Worm (Caenorhabditis elegans) whole organism, midembryonic: ENCODE data around the gene Y51H4A.1.
"Not testable (repeated sequence)": the region's sequence is repeated elsewhere in the genome, so short reads cannot be mapped to it uniquely, and the experiment has no call there.

ENCODE experiments used
- T22C8.4 ChIP-seq: fragments of 200-800 bp; sonication (Bioruptor generic); IDR thresholded peaks from 2 replicates; pipeline ENCODE4 v1.3.6; 2022; ENCODE audit warnings: missing genetic modification characterization, missing compliant biosample characterization
- flt-1 ChIP-seq: fragments of 200-800 bp; sonication (Bioruptor generic); IDR thresholded peaks from 2 replicates; pipeline ENCODE4 v1.3.6; 2022; ENCODE audit warnings: missing genetic modification characterization, missing compliant biosample characterization
- klf-2 ChIP-seq: fragments of 200-800 bp; sonication (Bioruptor generic); conservative IDR thresholded peaks from 2 replicates; pipeline ENCODE4 v1.3.6; 2022; ENCODE audit warnings: missing genetic modification reagents, missing genetic modification characterization, missing compliant biosample characterization
- ref-1 ChIP-seq: fragments of 200-800 bp; sonication (Bioruptor generic); conservative IDR thresholded peaks from 2 replicates; pipeline ENCODE4 v1.3.6; 2022; ENCODE audit warnings: missing genetic modification reagents, missing genetic modification characterization, missing compliant biosample characterization
- tab-1 ChIP-seq: fragments of 200-800 bp; sonication (Bioruptor generic); IDR thresholded peaks from 2 replicates; pipeline ENCODE4 v1.3.6; 2022; ENCODE audit warnings: missing genetic modification characterization, missing compliant biosample characterization
- ztf-29 ChIP-seq: fragments of 200-800 bp; sonication (Bioruptor generic); IDR thresholded peaks from 2 replicates; pipeline ENCODE4 v1.3.6; 2022; ENCODE audit warnings: missing genetic modification reagents, missing genetic modification characterization, missing compliant biosample characterization

DNA sequence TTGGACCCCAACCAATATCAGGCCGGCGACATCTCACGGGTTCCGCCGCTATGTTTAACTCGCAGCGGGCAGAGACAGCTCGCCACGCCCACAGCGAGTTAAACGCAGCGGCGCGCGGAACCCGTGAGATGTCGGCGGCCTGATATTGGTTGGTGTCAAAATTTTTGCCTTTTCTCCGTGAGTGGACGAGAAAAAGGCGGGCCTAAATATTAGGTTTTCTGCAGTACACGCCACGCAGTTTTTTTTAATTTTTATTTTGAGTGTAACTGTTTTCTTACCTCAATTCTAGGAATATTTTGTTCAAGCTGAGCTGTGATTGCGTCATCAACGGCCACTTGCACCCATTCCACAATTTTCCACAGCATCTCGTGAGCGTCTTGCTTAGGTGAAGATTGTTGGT, 13.2 kb downstream of the Y51H4A.1 start:
- not testable (repeated sequence) for TF ChIP-seq tab-1 (GFP tag; lab: Robert Waterston, UW); klf-2; ref-1 (GFP tag; lab: Robert Waterston, UW); ztf-29 (GFP tag; lab: Robert Waterston, UW); T22C8.4 (GFP tag; lab: Robert Waterston, UW)
- 0 out of 2 replicates have a peak, but pooled peaks have one; percentile 26 for TF ChIP-seq flt-1 (GFP tag; lab: Robert Waterston, UW)
